Worm (Caenorhabditis elegans) whole organism, L4/young adult: Measurements from ENCODE around the gene F07C6.6.

Experiments used
- W03F9.2 ChIP-seq: fragments of 150-350 bp; optimal IDR thresholded peaks from 2 replicates; lab custom pipeline; 2014; ENCODE audit warnings: missing biosample characterization, missing genetic modification characterization
- dao-5 ChIP-seq: sonication (generic microtip); optimal IDR thresholded peaks from 2 replicates; lab custom pipeline; 2016; ENCODE audit warnings: missing genotype, missing genetic modification characterization, moderate library complexity, missing compliant biosample characterization
- him-1 ChIP-seq: sonication (generic microtip); optimal IDR thresholded peaks from 2 replicates; lab custom pipeline; 2016; ENCODE audit warnings: missing genotype, missing genetic modification reagents, missing genetic modification characterization, missing compliant biosample characterization

F07C6.6 gene

ce11 chrIV:12792494-12792893, at the start of gene F07C6.6:
TSS of gene F07C6.6 (plus strand) at chrIV:12792794.
- TF ChIP-seq him-1 (tag; lab: Kevin White, UChicago) (no peak), dao-5 (no peak), W03F9.2 (no peak)

- TF ChIP-seq W03F9.2, result no peak
- no peak for TF ChIP-seq him-1 (tag; lab: Kevin White, UChicago)
- TF ChIP-seq dao-5, result no peak
Observed at ce11 chrIV:12743680-12744079, 48.9 kb upstream of the F07C6.6 start.

- no peak for TF ChIP-seq W03F9.2
Observed at ce11 chrIV:12744713-12745112, 47.9 kb upstream of the F07C6.6 start, which contains the start of gene C36H8.1. TSS of gene C36H8.1 (minus strand) at chrIV:12744813.

ce11 chrIV:12746284-12746683, 46.3 kb upstream of the F07C6.6 start, which contains the start of gene inx-6:
TSS of gene inx-6 (plus strand) at chrIV:12746584.
- no peak for TF ChIP-seq W03F9.2
- no peak for TF ChIP-seq dao-5
- TF ChIP-seq him-1 (tag; lab: Kevin White, UChicago), result no peak

ce11 chrIV:12748760-12749159, 43.8 kb upstream of the F07C6.6 start:
- TF ChIP-seq dao-5, result no peak
- no peak for TF ChIP-seq him-1 (tag; lab: Kevin White, UChicago)
- no peak for TF ChIP-seq W03F9.2

ce11 chrIV:12754170-12754569, 38.4 kb upstream of the F07C6.6 start:
- TF ChIP-seq W03F9.2 (no peak), dao-5 (no peak), him-1 (tag; lab: Kevin White, UChicago) (no peak)

- no peak for TF ChIP-seq dao-5
- TF ChIP-seq W03F9.2, result no peak
- TF ChIP-seq him-1 (tag; lab: Kevin White, UChicago), result no peak
Observed at ce11 chrIV:12755641-12756040, 37.0 kb upstream of the F07C6.6 start.

ce11 chrIV:12757470-12757869, 35.1 kb upstream of the F07C6.6 start, which contains the start of gene flp-9:
TSS of gene flp-9 (minus strand) at chrIV:12757570.
- TF ChIP-seq dao-5, result no peak
- TF ChIP-seq him-1 (tag; lab: Kevin White, UChicago), result no peak
- TF ChIP-seq W03F9.2, result no peak

- TF ChIP-seq dao-5 (no peak), him-1 (tag; lab: Kevin White, UChicago) (no peak)
Observed at ce11 chrIV:12762782-12763181, 29.8 kb upstream of the F07C6.6 start.

- no peak for TF ChIP-seq him-1 (tag; lab: Kevin White, UChicago)
- TF ChIP-seq W03F9.2, result no peak
- no peak for TF ChIP-seq dao-5
Observed at ce11 chrIV:12765067-12765466, 27.5 kb upstream of the F07C6.6 start, which contains the start of gene ZK897.10. TSS of gene ZK897.10 (plus strand) at chrIV:12765351.

- peak; percentile 92 for TF ChIP-seq him-1 (tag; lab: Kevin White, UChicago)
- no peak for TF ChIP-seq dao-5
Observed at ce11 chrIV:12771414-12771813, 21.2 kb upstream of the F07C6.6 start.

- TF ChIP-seq W03F9.2 (no peak), dao-5 (no peak), him-1 (tag; lab: Kevin White, UChicago) (no peak)
Observed at ce11 chrIV:12773519-12773918, 19.1 kb upstream of the F07C6.6 start, which contains the start of gene unc-31. TSS of gene unc-31 (plus strand) at chrIV:12773867.

ce11 chrIV:12780980-12781379, 11.6 kb upstream of the F07C6.6 start:
- TF ChIP-seq W03F9.2, result no peak
- TF ChIP-seq dao-5, result no peak
- no peak for TF ChIP-seq him-1 (tag; lab: Kevin White, UChicago)

- no peak for TF ChIP-seq him-1 (tag; lab: Kevin White, UChicago)
- no peak for TF ChIP-seq W03F9.2
- no peak for TF ChIP-seq dao-5
Observed at ce11 chrIV:12781804-12782449, 10.7 kb upstream of the F07C6.6 start.

ce11 chrIV:12783165-12783564, 9.4 kb upstream of the F07C6.6 start:
- no peak for TF ChIP-seq him-1 (tag; lab: Kevin White, UChicago)
- no peak for TF ChIP-seq dao-5
- no peak for TF ChIP-seq W03F9.2

ce11 chrIV:12785988-12786387, 6.6 kb upstream of the F07C6.6 start:
- TF ChIP-seq dao-5, result no peak
- TF ChIP-seq W03F9.2, result no peak
- TF ChIP-seq him-1 (tag; lab: Kevin White, UChicago), result no peak
